Fruit fly (Drosophila melanogaster): ENCODE data around the gene CG31199.
A peak's percentile ranks its signal among the peaks of the same experiment; 100 is the strongest.

CG31199 gene

dm6 chr3R:20779545-20779944 lies 35.9 kb upstream of the CG31199 start:
- TF ChIP-seq Snoo (tag; optimal IDR thresholded peaks at IDR 0.05) = no peak
- no peak for TF ChIP-seq CG8301 (tag; optimal IDR thresholded peaks at IDR 0.05)
- no peak for TF ChIP-seq Ets98B (GFP tag; IDR thresholded peaks at IDR 0.05)
- no peak for TF ChIP-seq CG32121 (GFP tag; IDR thresholded peaks at IDR 0.05)
- no peak for TF ChIP-seq CG17806 (tag; optimal IDR thresholded peaks at IDR 0.05)
- no peak for TF ChIP-seq fd96Ca (GFP tag; IDR thresholded peaks at IDR 0.05)
- no peak for TF ChIP-seq rn (GFP tag; IDR thresholded peaks at IDR 0.05)

- TF ChIP-seq CG34367 (tag; optimal IDR thresholded peaks at IDR 0.05) (peak; percentile 89), Pif1B (GFP tag; optimal IDR thresholded peaks at IDR 0.05) (peak; percentile 97), EcR (GFP tag; optimal IDR thresholded peaks at IDR 0.05) (peak; percentile 69), CG13204 (GFP tag; optimal IDR thresholded peaks at IDR 0.05) (peak; percentile 95), fd96Ca (GFP tag; IDR thresholded peaks at IDR 0.05) (peak; percentile 100), CG8301 (tag; optimal IDR thresholded peaks at IDR 0.05) (peak; percentile 89), CG15710 (tag; optimal IDR thresholded peaks at IDR 0.05) (peak; percentile 89), Pif1A (GFP tag; optimal IDR thresholded peaks at IDR 0.05) (peak; percentile 90), CG17806 (tag; optimal IDR thresholded peaks at IDR 0.05) (peak; percentile 82), CG14655 (GFP tag; optimal IDR thresholded peaks at IDR 0.05) (peak; percentile 93), CG9948 (tag; optimal IDR thresholded peaks at IDR 0.05) (peak; percentile 73), CG8159 (tag; optimal IDR thresholded peaks at IDR 0.05) (peak; percentile 86), Snoo (tag; optimal IDR thresholded peaks at IDR 0.05) (peak; percentile 89), Ets98B (GFP tag; IDR thresholded peaks at IDR 0.05) (peak; percentile 100), D1 (tag; optimal IDR thresholded peaks at IDR 0.05) (peak; percentile 14), gl (tag; optimal IDR thresholded peaks at IDR 0.05) (peak; percentile 99), CG4496 (GFP tag; IDR thresholded peaks at IDR 0.05) (peak; percentile 99), rn (GFP tag; IDR thresholded peaks at IDR 0.05) (peak; percentile 65; the same call in 1 of the 2 replicates), CG32121 (GFP tag; IDR thresholded peaks at IDR 0.05) (peak; percentile 100), CG10348 (GFP tag; IDR thresholded peaks at IDR 0.05) (0 out of 2 replicates have a peak, but pooled peaks have one; percentile 18), CG12605 (GFP tag; IDR thresholded peaks at IDR 0.05) (peak; percentile 98)
These were observed 34.7 kb upstream of the CG31199 start for dm6 chr3R:20778285-20778926.

dm6 chr3R:20774125-20774524 lies 30.5 kb upstream of the CG31199 start:
- no peak for TF ChIP-seq CG32121 (GFP tag; IDR thresholded peaks at IDR 0.05)
- TF ChIP-seq Snoo (tag; optimal IDR thresholded peaks at IDR 0.05) = no peak
- TF ChIP-seq CG14655 (GFP tag; optimal IDR thresholded peaks at IDR 0.05) = no peak
- TF ChIP-seq Ets98B (GFP tag; IDR thresholded peaks at IDR 0.05) = no peak
- TF ChIP-seq CG15710 (tag; optimal IDR thresholded peaks at IDR 0.05) = no peak
- no peak for TF ChIP-seq gl (tag; optimal IDR thresholded peaks at IDR 0.05)
- TF ChIP-seq CG4496 (GFP tag; IDR thresholded peaks at IDR 0.05) = peak; percentile 59; the same call in 1 of the 3 replicates
- no peak for TF ChIP-seq CG10348 (GFP tag; IDR thresholded peaks at IDR 0.05)
- no peak for TF ChIP-seq D1 (tag; optimal IDR thresholded peaks at IDR 0.05)
- no peak for TF ChIP-seq EcR (GFP tag; optimal IDR thresholded peaks at IDR 0.05)
- TF ChIP-seq CG9948 (tag; optimal IDR thresholded peaks at IDR 0.05) = no peak
- no peak for TF ChIP-seq fd96Ca (GFP tag; IDR thresholded peaks at IDR 0.05)
- TF ChIP-seq Pif1B (GFP tag; optimal IDR thresholded peaks at IDR 0.05) = no peak
- peak; percentile 67 for TF ChIP-seq CG13204 (GFP tag; optimal IDR thresholded peaks at IDR 0.05)
- TF ChIP-seq CG8159 (tag; optimal IDR thresholded peaks at IDR 0.05) = no peak
- no peak for TF ChIP-seq CG12605 (GFP tag; IDR thresholded peaks at IDR 0.05)
- TF ChIP-seq CG8301 (tag; optimal IDR thresholded peaks at IDR 0.05) = no peak

- peak; percentile 42 for TF ChIP-seq CG17806 (tag; optimal IDR thresholded peaks at IDR 0.05)
- peak; percentile 54 for TF ChIP-seq CG8159 (tag; optimal IDR thresholded peaks at IDR 0.05)
- TF ChIP-seq CG32121 (GFP tag; IDR thresholded peaks at IDR 0.05) = no peak
- TF ChIP-seq Pif1A (GFP tag; optimal IDR thresholded peaks at IDR 0.05) = peak; percentile 64
- peak; percentile 20 for TF ChIP-seq CG8301 (tag; optimal IDR thresholded peaks at IDR 0.05)
- peak; percentile 15 for TF ChIP-seq gl (tag; optimal IDR thresholded peaks at IDR 0.05)
- TF ChIP-seq CG4496 (GFP tag; IDR thresholded peaks at IDR 0.05) = no peak; the same call in 2 of the 3 replicates
- TF ChIP-seq Snoo (tag; optimal IDR thresholded peaks at IDR 0.05) = no peak
- peak; percentile 60; the same call in 1 of the 3 replicates for TF ChIP-seq fd96Ca (GFP tag; IDR thresholded peaks at IDR 0.05)
- peak; percentile 42 for TF ChIP-seq CG9948 (tag; optimal IDR thresholded peaks at IDR 0.05)
- peak; percentile 35 for TF ChIP-seq CG13204 (GFP tag; optimal IDR thresholded peaks at IDR 0.05)
- TF ChIP-seq Pif1B (GFP tag; optimal IDR thresholded peaks at IDR 0.05) = no peak
- 0 out of 2 replicates have a peak, but pooled peaks have one; percentile 16 for TF ChIP-seq CG12605 (GFP tag; IDR thresholded peaks at IDR 0.05)
- TF ChIP-seq CG10348 (GFP tag; IDR thresholded peaks at IDR 0.05) = no peak
- TF ChIP-seq CG15710 (tag; optimal IDR thresholded peaks at IDR 0.05) = peak; percentile 46
- TF ChIP-seq CG14655 (GFP tag; optimal IDR thresholded peaks at IDR 0.05) = peak; percentile 50
- peak; percentile 34 for TF ChIP-seq EcR (GFP tag; optimal IDR thresholded peaks at IDR 0.05)
These were observed 29.5 kb upstream of the CG31199 start for dm6 chr3R:20773174-20773573.

- TF ChIP-seq gl (tag; optimal IDR thresholded peaks at IDR 0.05) (no peak), fd96Ca (GFP tag; IDR thresholded peaks at IDR 0.05) (no peak), CG12605 (GFP tag; IDR thresholded peaks at IDR 0.05) (no peak), CG10348 (GFP tag; IDR thresholded peaks at IDR 0.05) (no peak), CG8301 (tag; optimal IDR thresholded peaks at IDR 0.05) (no peak), CG15710 (tag; optimal IDR thresholded peaks at IDR 0.05) (no peak), CG9948 (tag; optimal IDR thresholded peaks at IDR 0.05) (no peak), rn (GFP tag; IDR thresholded peaks at IDR 0.05) (no peak), Ets98B (GFP tag; IDR thresholded peaks at IDR 0.05) (no peak), CG13204 (GFP tag; optimal IDR thresholded peaks at IDR 0.05) (no peak)
These were observed 28.9 kb upstream of the CG31199 start, which contains the start of gene Takl1 for dm6 chr3R:20772543-20772942. TSS of gene Takl1 (minus strand) at chr3R:20772601.

- TF ChIP-seq CG14655 (GFP tag; optimal IDR thresholded peaks at IDR 0.05) = no peak
- TF ChIP-seq fd96Ca (GFP tag; IDR thresholded peaks at IDR 0.05) = no peak
- no peak for TF ChIP-seq CG13204 (GFP tag; optimal IDR thresholded peaks at IDR 0.05)
- no peak for TF ChIP-seq CG8301 (tag; optimal IDR thresholded peaks at IDR 0.05)
- TF ChIP-seq Pif1A (GFP tag; optimal IDR thresholded peaks at IDR 0.05) = no peak
- no peak for TF ChIP-seq gl (tag; optimal IDR thresholded peaks at IDR 0.05)
- no peak for TF ChIP-seq CG10348 (GFP tag; IDR thresholded peaks at IDR 0.05)
- TF ChIP-seq rn (GFP tag; IDR thresholded peaks at IDR 0.05) = no peak
- no peak for TF ChIP-seq CG8159 (tag; optimal IDR thresholded peaks at IDR 0.05)
- TF ChIP-seq D1 (tag; optimal IDR thresholded peaks at IDR 0.05) = no peak
- no peak for TF ChIP-seq CG17806 (tag; optimal IDR thresholded peaks at IDR 0.05)
These were observed 22.5 kb upstream of the CG31199 start for dm6 chr3R:20766156-20766486.
